Worm (Caenorhabditis elegans): ENCODE measurements around the gene ltah-1.2.

DNA sequence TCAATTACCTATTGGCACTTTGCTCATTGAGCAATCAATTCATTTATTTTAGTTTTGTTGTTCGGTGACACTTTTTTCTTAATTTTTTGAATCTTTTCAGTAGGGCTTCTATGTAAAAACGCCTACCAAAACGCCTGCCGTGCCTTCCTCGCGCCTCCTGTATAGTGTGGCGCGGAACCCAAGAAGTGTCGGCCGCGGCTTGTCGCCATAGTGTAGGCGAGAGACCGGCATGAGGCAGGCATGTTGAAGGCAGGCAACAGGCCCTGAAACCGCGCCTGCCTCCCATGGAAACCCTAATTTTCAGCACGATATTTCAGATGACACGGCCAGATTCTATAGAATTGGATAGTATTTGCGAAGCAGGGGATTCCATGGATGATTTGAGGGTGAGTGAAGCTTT lies 44.3 kb downstream of the ltah-1.2 start, which contains the start of gene otpl-1:
- TF ChIP-seq unc-62 (GFP tag; optimal IDR thresholded peaks at IDR 0.05) (no peak), aptf-3 (GFP tag; IDR thresholded peaks at IDR 0.05) (no peak), F52B5.7 (tag; optimal IDR thresholded peaks at IDR 0.05) (no peak)

Data from whole organism, young adult.